Worm (Caenorhabditis elegans): ENCODE results near the gene klc-2.
A peak's percentile ranks its signal among the peaks of the same experiment; 100 is the strongest.

The klc-2 gene

DNA sequence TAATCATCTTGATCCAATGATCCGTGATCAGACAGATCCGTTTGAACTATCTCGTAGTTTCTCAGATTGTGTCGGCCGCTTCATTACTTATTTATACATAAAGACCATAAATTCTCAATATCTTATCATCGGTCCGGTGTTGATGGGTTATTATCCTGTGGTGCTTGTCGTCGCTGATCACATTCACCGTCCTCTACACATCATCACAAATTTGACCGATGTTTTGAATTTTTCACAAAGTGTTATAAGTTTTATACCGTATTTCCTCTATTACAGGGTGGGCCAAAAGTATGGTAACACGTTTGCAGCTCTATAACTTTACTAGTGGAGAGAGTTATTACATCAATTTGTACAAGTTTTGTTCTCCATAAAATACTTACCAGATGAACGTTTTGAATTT, 6.7 kb upstream of the klc-2 start (continued):
- TF ChIP-seq Y56A3A.18 (GFP tag; IDR thresholded peaks at IDR 0.05), result peak; percentile 58; the same call in 1 of the 2 replicates

- TF ChIP-seq ztf-26 (tag; optimal IDR thresholded peaks at IDR 0.05) (peak; percentile 75), aptf-2 (GFP tag; conservative IDR thresholded peaks at IDR 0.05) (no peak), tbp1 (GFP tag; optimal IDR thresholded peaks at IDR 0.05) (peak; percentile 53), ZK185.1 (tag; optimal IDR thresholded peaks at IDR 0.05; ENCODE audit: poor library complexity, severe bottlenecking) (peak; percentile 14), snpc-4 (GFP tag; optimal IDR thresholded peaks at IDR 0.05) (peak; percentile 81), snpc-4 (tag; optimal IDR thresholded peaks at IDR 0.05) (peak; percentile 86 to 98 (median 96)), B0261.1 (tag; optimal IDR thresholded peaks at IDR 0.05) (peak; percentile 46), cebp-1 (GFP tag; IDR thresholded peaks at IDR 0.05) (peak; percentile 71; the same call in 1 of the 2 replicates), cebp-1 (tag; optimal IDR thresholded peaks at IDR 0.05) (peak; percentile 95), lin-40 (tag; optimal IDR thresholded peaks at IDR 0.05) (peak; percentile 62), nfyb-1 (GFP tag; IDR thresholded peaks at IDR 0.05) (peak; percentile 71), zfh-2 (GFP tag; conservative IDR thresholded peaks at IDR 0.05) (0 out of 2 replicates have a peak, but pooled peaks have one; percentile 9), dox-1 (GFP tag; IDR thresholded peaks at IDR 0.05) (0 out of 2 replicates have a peak, but pooled peaks have one; percentile 24), atf-7 (tag; optimal IDR thresholded peaks at IDR 0.05) (peak; percentile 7), C06A6.2 (GFP tag; conservative IDR thresholded peaks at IDR 0.05) (peak; percentile 67), F55B11.4 (tag; optimal IDR thresholded peaks at IDR 0.05; ENCODE audit: borderline replicate concordance, insufficient read depth) (no peak), gei-17 (GFP tag; optimal IDR thresholded peaks at IDR 0.05) (peak; percentile 54), K12H6.12 (tag; optimal IDR thresholded peaks at IDR 0.05) (no peak)
Measured at ce11 chrV:5587042-5587441, 5.8 kb upstream of the klc-2 start.

DNA sequence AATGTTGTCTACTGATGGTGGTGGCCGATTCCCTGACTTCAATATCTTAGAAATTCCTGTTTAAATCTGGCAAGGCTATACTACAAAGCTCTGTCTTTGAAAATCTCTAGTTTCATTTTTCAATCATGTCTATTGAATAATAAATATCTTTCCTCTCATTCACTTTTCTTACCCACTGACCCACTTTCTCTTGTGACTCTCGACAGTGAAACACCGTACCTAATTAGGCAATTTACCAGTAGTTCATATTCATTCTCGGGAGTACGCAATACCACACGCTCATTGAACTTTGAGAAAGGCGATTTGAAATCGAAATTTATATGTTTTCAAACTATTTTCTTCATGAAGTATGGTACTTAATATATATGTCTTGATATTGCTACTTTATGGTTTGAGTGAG, 3.6 kb upstream of the klc-2 start, which contains the start of gene CD4.11:
Gene CD4.11, plus strand, starts transcription at position 301 of the 400 bp plus-strand sequence.
- no peak for TF ChIP-seq dpff-1 (tag; optimal IDR thresholded peaks at IDR 0.05)
- TF ChIP-seq snpc-4 (GFP tag; optimal IDR thresholded peaks at IDR 0.05), result no peak
- TF ChIP-seq snpc-4 (tag; optimal IDR thresholded peaks at IDR 0.05), result no peak
- TF ChIP-seq lir-1 (GFP tag; conservative IDR thresholded peaks at IDR 0.05), result no peak
- no peak for TF ChIP-seq attf-6 (GFP tag; IDR thresholded peaks at IDR 0.05)
- no peak for TF ChIP-seq egl-44 (GFP tag; IDR thresholded peaks at IDR 0.05)
- TF ChIP-seq ztf-3 (GFP tag; optimal IDR thresholded peaks at IDR 0.05), result no peak
- no peak for TF ChIP-seq nhr-120 (GFP tag; IDR thresholded peaks at IDR 0.05)
- no peak for TF ChIP-seq mxl-1 (tag; optimal IDR thresholded peaks at IDR 0.05)
- TF ChIP-seq sptf-2 (GFP tag; optimal IDR thresholded peaks at IDR 0.05), result no peak
- TF ChIP-seq T26A5.8 (tag; optimal IDR thresholded peaks at IDR 0.05), result no peak
- no peak for TF ChIP-seq Y53F4B.3 (GFP tag; IDR thresholded peaks at IDR 0.05)
- no peak for TF ChIP-seq ccch-3 (GFP tag; optimal IDR thresholded peaks at IDR 0.05)
- no peak for TF ChIP-seq lin-35 (GFP tag; optimal IDR thresholded peaks at IDR 0.05)
- no peak for TF ChIP-seq Y56A3A.18 (GFP tag; IDR thresholded peaks at IDR 0.05)
- no peak for TF ChIP-seq aptf-3 (GFP tag; IDR thresholded peaks at IDR 0.05)
- TF ChIP-seq mcd-1 (GFP tag; IDR thresholded peaks at IDR 0.05), result no peak

- TF ChIP-seq efl-1 (GFP tag; optimal IDR thresholded peaks at IDR 0.05) (peak; percentile 97), F49E8.2 (tag; optimal IDR thresholded peaks at IDR 0.05; ENCODE audit: insufficient read depth) (no peak), rec-8 (tag; optimal IDR thresholded peaks at IDR 0.05) (no peak), F52B5.7 (tag; optimal IDR thresholded peaks at IDR 0.05) (no peak), ceh-91 (GFP tag; IDR thresholded peaks at IDR 0.05) (peak; percentile 81), xnd-1 (tag; optimal IDR thresholded peaks at IDR 0.05) (peak; percentile 84), ekl-4 (GFP tag; IDR thresholded peaks at IDR 0.05) (no peak), ceh-79 (tag; optimal IDR thresholded peaks at IDR 0.05) (no peak), bed-1 (GFP tag; IDR thresholded peaks at IDR 0.05) (no peak), T26A5.8 (tag; optimal IDR thresholded peaks at IDR 0.05) (no peak), athp-1 (tag; optimal IDR thresholded peaks at IDR 0.05) (no peak), egl-18 (GFP tag; IDR thresholded peaks at IDR 0.05) (no peak), dox-1 (GFP tag; IDR thresholded peaks at IDR 0.05) (0 out of 2 replicates have a peak, but pooled peaks have one; percentile 5), Y53G8AR.9 (GFP tag; conservative IDR thresholded peaks at IDR 0.05) (no peak), rcor-1 (GFP tag; IDR thresholded peaks at IDR 0.05) (no peak)
Measured at ce11 chrV:5584293-5584776, 3.1 kb upstream of the klc-2 start, which contains the start of gene pas-6. Gene pas-6 (minus strand): TSS chrV:5584343.
